Worm (Caenorhabditis elegans) whole organism, L1 larva: ENCODE results near the gene C03B1.5.

Experiments used
- ama-1 ChIP-seq: fragments of 150-350 bp; optimal IDR thresholded peaks from 2 replicates; lab custom pipeline; 2014
- ceh-88 ChIP-seq: fragments of 200-800 bp; sonication (Bioruptor generic); IDR thresholded peaks from 2 replicates; pipeline ENCODE4 v1.3.6; 2022; ENCODE audit warnings: missing genetic modification characterization, missing compliant biosample characterization
- ceh-90 ChIP-seq: sonication (generic microtip); optimal IDR thresholded peaks from 2 replicates; lab custom pipeline; 2016; ENCODE audit warnings: missing genetic modification characterization, missing compliant biosample characterization
- efl-3 ChIP-seq: fragments of 200-800 bp; sonication (Bioruptor generic); optimal IDR thresholded peaks from 2 replicates; lab custom pipeline; 2018; ENCODE audit warnings: mild to moderate bottlenecking, missing genetic modification characterization, missing compliant biosample characterization
- hlh-4 ChIP-seq: sonication (generic microtip); optimal IDR thresholded peaks from 2 replicates; lab custom pipeline; 2016; ENCODE audit warnings: mild to moderate bottlenecking, missing genetic modification characterization, missing compliant biosample characterization
- lin-15B ChIP-seq: fragments of 150-350 bp; sonication (generic microtip); optimal IDR thresholded peaks from 3 replicates; lab custom pipeline; 2014; ENCODE audit warnings: missing biosample characterization, missing genetic modification characterization
- sptf-1 ChIP-seq: fragments of 150-350 bp; optimal IDR thresholded peaks from 2 replicates; lab custom pipeline; 2014; ENCODE audit warnings: missing biosample characterization, missing genetic modification characterization
- unc-62 ChIP-seq: fragments of 150-350 bp; optimal IDR thresholded peaks from 2 replicates; lab custom pipeline; 2014; ENCODE audit warnings: missing biosample characterization, missing genetic modification reagents, missing genetic modification characterization

ce11 chrX:6320887-6321286 lies 34.5 kb upstream of the C03B1.5 start:
- no peak for TF ChIP-seq ceh-88 (GFP tag; lab: Robert Waterston, UW)
- TF ChIP-seq hlh-4 (tag; lab: Kevin White, UChicago) = no peak
- no peak for TF ChIP-seq lin-15B (tag; lab: Kevin White, UChicago)
- TF ChIP-seq ama-1 = no peak
- TF ChIP-seq unc-62 (GFP tag; lab: Kevin White, UChicago) = no peak
- TF ChIP-seq sptf-1 = no peak
- TF ChIP-seq efl-3 (GFP tag; lab: Kevin White, UChicago) = no peak
- TF ChIP-seq ceh-90 = no peak
